Fruit fly (Drosophila melanogaster) whole organism, embryonic: ENCODE measurements around the gene CG14995.

Source experiments
- Aef1 ChIP-seq: fragments of 200-800 bp; sonication (Bioruptor generic); IDR thresholded peaks from 3 replicates; pipeline ENCODE4 v1.3.6; 2022; ENCODE audit warnings: missing biosample characterization, missing genetic modification characterization
- BEAF-32 ChIP-seq: fragments of 200-800 bp; sonication (Bioruptor generic); optimal IDR thresholded peaks from 3 replicates; lab custom pipeline; 2017; ENCODE audit warnings: missing biosample characterization, missing genetic modification characterization, mild to moderate bottlenecking, moderate library complexity, missing genetic modification reagents
- CG10366 ChIP-seq: fragments of 200-800 bp; sonication (Bioruptor generic); IDR thresholded peaks from 2 replicates; pipeline ENCODE4 v1.3.6; 2022; ENCODE audit warnings: missing biosample characterization, missing genetic modification characterization
- CG11695 ChIP-seq: fragments of 200-800 bp; sonication (Bioruptor generic); IDR thresholded peaks from 3 replicates; pipeline ENCODE4 v1.3.6; 2022; ENCODE audit warnings: missing biosample characterization, missing genetic modification characterization
- CG11723 ChIP-seq: fragments of 200-800 bp; sonication (Bioruptor generic); optimal IDR thresholded peaks from 2 replicates; lab custom pipeline; 2017; ENCODE audit warnings: missing biosample characterization, mild to moderate bottlenecking, missing genetic modification characterization
- CG12391 ChIP-seq: fragments of 200-800 bp; sonication (Bioruptor generic); optimal IDR thresholded peaks from 3 replicates; lab custom pipeline; 2018; ENCODE audit warnings: missing biosample characterization, mild to moderate bottlenecking, missing genetic modification characterization, moderate library complexity
- CG1832 ChIP-seq: fragments of 200-800 bp; sonication (Bioruptor generic); optimal IDR thresholded peaks from 2 replicates; lab custom pipeline; 2017; ENCODE audit warnings: missing biosample characterization, mild to moderate bottlenecking, missing genetic modification characterization, inconsistent platforms
- CG18764 ChIP-seq: fragments of 200-800 bp; sonication (Bioruptor generic); optimal IDR thresholded peaks from 3 replicates; lab custom pipeline; 2016; ENCODE audit warnings: missing biosample characterization, missing genetic modification characterization
- CG2889 ChIP-seq: fragments of 200-800 bp; sonication (Bioruptor generic); IDR thresholded peaks from 3 replicates; pipeline ENCODE4 v1.3.6; 2022; ENCODE audit warnings: missing biosample characterization, missing genetic modification characterization
- CG3726 ChIP-seq: fragments of 200-800 bp; sonication (Bioruptor generic); IDR thresholded peaks from 3 replicates; pipeline ENCODE4, ENCODE4 v1.3.6; 2022; ENCODE audit warnings: missing biosample characterization, missing genetic modification characterization
- CG4282 ChIP-seq: fragments of 200-800 bp; sonication (Bioruptor generic); optimal IDR thresholded peaks from 2 replicates; lab custom pipeline; 2016; ENCODE audit warnings: missing biosample characterization, missing genetic modification characterization
- CG4328 ChIP-seq: fragments of 200-800 bp; sonication (Bioruptor generic); optimal IDR thresholded peaks from 3 replicates; lab custom pipeline; 2017; ENCODE audit warnings: missing biosample characterization, missing genetic modification reagents, missing genetic modification characterization
- CG43689 ChIP-seq: fragments of 200-800 bp; sonication (Bioruptor generic); IDR thresholded peaks from 2 replicates; pipeline ENCODE4 v1.3.6; 2022; ENCODE audit warnings: missing biosample characterization, missing genetic modification characterization
- CG4404 ChIP-seq: fragments of 200-800 bp; sonication (Bioruptor generic); IDR thresholded peaks from 2 replicates; pipeline ENCODE4 v1.3.6; 2022; ENCODE audit warnings: missing biosample characterization, missing genetic modification characterization
- CG4424 ChIP-seq: fragments of 200-800 bp; sonication (Bioruptor generic); optimal IDR thresholded peaks from 3 replicates; lab custom pipeline; 2016; ENCODE audit warnings: missing biosample characterization, missing genetic modification characterization
- CG4854 ChIP-seq: fragments of 200-800 bp; sonication (Bioruptor generic); optimal IDR thresholded peaks from 2 replicates; lab custom pipeline; 2016; ENCODE audit warnings: missing biosample characterization, missing genetic modification characterization, inconsistent platforms
- CG6854 ChIP-seq: fragments of 200-800 bp; sonication (Bioruptor generic); optimal IDR thresholded peaks from 3 replicates; lab custom pipeline; 2017; ENCODE audit warnings: missing biosample characterization, mild to moderate bottlenecking, missing genetic modification characterization
- CG7786 ChIP-seq: fragments of 200-800 bp; sonication (Bioruptor generic); optimal IDR thresholded peaks from 2 replicates; lab custom pipeline; 2016; ENCODE audit warnings: missing biosample characterization, missing genetic modification characterization
- CG8478 ChIP-seq: fragments of >200 bp; optimal IDR thresholded peaks from 2 replicates; lab custom pipeline; 2018
- CG8944 ChIP-seq: fragments of 200-800 bp; sonication (Bioruptor generic); optimal IDR thresholded peaks from 3 replicates; lab custom pipeline; 2016; ENCODE audit warnings: missing biosample characterization, missing genetic modification characterization
- CG9932 ChIP-seq: fragments of 200-800 bp; sonication (Bioruptor generic); IDR thresholded peaks from 2 replicates; pipeline ENCODE4 v1.3.6; 2022; ENCODE audit warnings: missing biosample characterization, missing genetic modification characterization
- CHES-1-like ChIP-seq: fragments of 200-800 bp; sonication (Bioruptor generic); optimal IDR thresholded peaks from 2 replicates; lab custom pipeline; 2016; ENCODE audit warnings: missing biosample characterization, missing genetic modification characterization
- Camta ChIP-seq: fragments of 200-800 bp; sonication (Bioruptor generic); optimal IDR thresholded peaks from 2 replicates; lab custom pipeline; 2016; ENCODE audit warnings: missing biosample characterization, missing genetic modification characterization
- Drgx ChIP-seq: fragments of 200-800 bp; sonication (Bioruptor generic); IDR thresholded peaks from 2 replicates; pipeline ENCODE4 v1.3.6; 2022; ENCODE audit warnings: missing biosample characterization, missing genetic modification characterization
- Elba2 ChIP-seq: fragments of 200-800 bp; sonication (Bioruptor generic); optimal IDR thresholded peaks from 3 replicates; lab custom pipeline; 2016; ENCODE audit warnings: missing biosample characterization, missing genetic modification characterization
- GATAe ChIP-seq: fragments of 200-800 bp; sonication (Bioruptor generic); conservative IDR thresholded peaks from 2 replicates; pipeline ENCODE4 v1.3.6; 2022; ENCODE audit warnings: missing biosample characterization, missing genetic modification characterization
- Hey ChIP-seq: fragments of 200-800 bp; sonication (Bioruptor generic); optimal IDR thresholded peaks from 3 replicates; lab custom pipeline; 2018; ENCODE audit warnings: missing biosample characterization, mild to moderate bottlenecking, missing genetic modification characterization
- HmgZ ChIP-seq: fragments of 200-800 bp; sonication (Bioruptor generic); optimal IDR thresholded peaks from 2 replicates; lab custom pipeline; 2018; ENCODE audit warnings: missing biosample characterization, mild to moderate bottlenecking, missing genetic modification characterization
- NC2α ChIP-seq: fragments of 200-800 bp; sonication (Bioruptor generic); optimal IDR thresholded peaks from 2 replicates; lab custom pipeline; 2016; ENCODE audit warnings: missing biosample characterization, missing genetic modification characterization
- Ptx1 ChIP-seq: fragments of 200-800 bp; sonication (Bioruptor generic); IDR thresholded peaks from 2 replicates; pipeline ENCODE4 v1.3.6; 2022; ENCODE audit warnings: missing biosample characterization, missing genetic modification characterization
- Usf ChIP-seq: fragments of 200-800 bp; sonication (Bioruptor generic); optimal IDR thresholded peaks from 2 replicates; lab custom pipeline; 2017; ENCODE audit warnings: missing genotype, missing biosample characterization, missing genetic modification characterization
- ci ChIP-seq: fragments of 200-800 bp; sonication (Bioruptor generic); IDR thresholded peaks from 3 replicates; pipeline ENCODE4 v1.3.6; 2022; ENCODE audit warnings: missing biosample characterization, missing genetic modification characterization
- dati ChIP-seq: fragments of 200-800 bp; sonication (Bioruptor generic); IDR thresholded peaks from 2 replicates; pipeline ENCODE4 v1.3.6; 2022; ENCODE audit warnings: missing biosample characterization, missing genetic modification characterization
- dimm ChIP-seq: fragments of 200-800 bp; sonication (Bioruptor generic); IDR thresholded peaks from 2 replicates; pipeline ENCODE4 v1.3.6; 2022; ENCODE audit warnings: missing biosample characterization, missing genetic modification characterization
- fd102C ChIP-seq: fragments of 200-800 bp; sonication (Bioruptor generic); optimal IDR thresholded peaks from 2 replicates; lab custom pipeline; 2018; ENCODE audit warnings: missing biosample characterization, mild to moderate bottlenecking, missing genetic modification characterization, moderate library complexity
- gce ChIP-seq: fragments of 200-800 bp; sonication (Bioruptor generic); IDR thresholded peaks from 3 replicates; pipeline ENCODE4 v1.3.6; 2022; ENCODE audit warnings: missing biosample characterization, missing genetic modification characterization
- gcm ChIP-seq: fragments of 200-800 bp; sonication (Bioruptor generic); optimal IDR thresholded peaks from 2 replicates; lab custom pipeline; 2019; ENCODE audit warnings: missing biosample characterization, mild to moderate bottlenecking, missing genetic modification characterization, moderate library complexity
- gsb-n ChIP-seq: fragments of 200-800 bp; sonication (Bioruptor generic); optimal IDR thresholded peaks from 3 replicates; lab custom pipeline; 2018; ENCODE audit warnings: missing biosample characterization, mild to moderate bottlenecking, missing genetic modification characterization
- jigr1 ChIP-seq: fragments of 200-800 bp; sonication (Bioruptor generic); IDR thresholded peaks from 3 replicates; pipeline ENCODE4 v1.3.6; 2022; ENCODE audit warnings: missing biosample characterization, missing genetic modification characterization
- jing ChIP-seq: fragments of 200-800 bp; sonication (Bioruptor generic); optimal IDR thresholded peaks from 2 replicates; lab custom pipeline; 2018; ENCODE audit warnings: missing biosample characterization, mild to moderate bottlenecking, missing genetic modification characterization
- luna ChIP-seq: fragments of 200-800 bp; sonication (Bioruptor generic); optimal IDR thresholded peaks from 2 replicates; lab custom pipeline; 2016; ENCODE audit warnings: missing biosample characterization, missing genetic modification characterization
- mam ChIP-seq: fragments of 200-800 bp; sonication (Bioruptor generic); optimal IDR thresholded peaks from 3 replicates; lab custom pipeline; 2016; ENCODE audit warnings: missing biosample characterization, missing genetic modification characterization
- peb ChIP-seq: fragments of 200-800 bp; sonication (Bioruptor generic); IDR thresholded peaks from 2 replicates; pipeline ENCODE4 v1.3.6; 2022; ENCODE audit warnings: missing biosample characterization, missing genetic modification characterization
- phol ChIP-seq: fragments of 200-800 bp; sonication (Bioruptor generic); optimal IDR thresholded peaks from 3 replicates; lab custom pipeline; 2018; ENCODE audit warnings: missing biosample characterization, mild to moderate bottlenecking, missing genetic modification characterization, moderate library complexity
- scrt ChIP-seq: fragments of 200-800 bp; sonication (Bioruptor generic); optimal IDR thresholded peaks from 2 replicates; lab custom pipeline; 2018; ENCODE audit warnings: missing biosample characterization, mild to moderate bottlenecking, missing genetic modification characterization, moderate library complexity
- sim ChIP-seq: fragments of 200-800 bp; sonication (Bioruptor generic); IDR thresholded peaks from 2 replicates; pipeline ENCODE4 v1.3.6; 2022; ENCODE audit warnings: missing biosample characterization, missing genetic modification characterization
- sima ChIP-seq: fragments of 200-800 bp; sonication (Bioruptor generic); optimal IDR thresholded peaks from 2 replicates; lab custom pipeline; 2016; ENCODE audit warnings: missing biosample characterization, missing genetic modification characterization
- sqz ChIP-seq: fragments of 200-800 bp; sonication (Bioruptor generic); optimal IDR thresholded peaks from 3 replicates; lab custom pipeline; 2018; ENCODE audit warnings: missing biosample characterization, mild to moderate bottlenecking, missing genetic modification characterization
- sug ChIP-seq: fragments of 200-800 bp; optimal IDR thresholded peaks from 2 replicates; lab custom pipeline; 2019; ENCODE audit warnings: missing biosample characterization, mild to moderate bottlenecking, missing genetic modification characterization, moderate library complexity
- tio ChIP-seq: fragments of 200-800 bp; sonication (Bioruptor generic); optimal IDR thresholded peaks from 2 replicates; lab custom pipeline; 2017; ENCODE audit warnings: missing biosample characterization, missing genetic modification characterization, inconsistent platforms
- wdn ChIP-seq: fragments of 200-800 bp; sonication (Bioruptor generic); IDR thresholded peaks from 2 replicates; pipeline ENCODE4 v1.3.6; 2022; ENCODE audit warnings: missing biosample characterization, missing genetic modification characterization

CG14995 gene

DNA sequence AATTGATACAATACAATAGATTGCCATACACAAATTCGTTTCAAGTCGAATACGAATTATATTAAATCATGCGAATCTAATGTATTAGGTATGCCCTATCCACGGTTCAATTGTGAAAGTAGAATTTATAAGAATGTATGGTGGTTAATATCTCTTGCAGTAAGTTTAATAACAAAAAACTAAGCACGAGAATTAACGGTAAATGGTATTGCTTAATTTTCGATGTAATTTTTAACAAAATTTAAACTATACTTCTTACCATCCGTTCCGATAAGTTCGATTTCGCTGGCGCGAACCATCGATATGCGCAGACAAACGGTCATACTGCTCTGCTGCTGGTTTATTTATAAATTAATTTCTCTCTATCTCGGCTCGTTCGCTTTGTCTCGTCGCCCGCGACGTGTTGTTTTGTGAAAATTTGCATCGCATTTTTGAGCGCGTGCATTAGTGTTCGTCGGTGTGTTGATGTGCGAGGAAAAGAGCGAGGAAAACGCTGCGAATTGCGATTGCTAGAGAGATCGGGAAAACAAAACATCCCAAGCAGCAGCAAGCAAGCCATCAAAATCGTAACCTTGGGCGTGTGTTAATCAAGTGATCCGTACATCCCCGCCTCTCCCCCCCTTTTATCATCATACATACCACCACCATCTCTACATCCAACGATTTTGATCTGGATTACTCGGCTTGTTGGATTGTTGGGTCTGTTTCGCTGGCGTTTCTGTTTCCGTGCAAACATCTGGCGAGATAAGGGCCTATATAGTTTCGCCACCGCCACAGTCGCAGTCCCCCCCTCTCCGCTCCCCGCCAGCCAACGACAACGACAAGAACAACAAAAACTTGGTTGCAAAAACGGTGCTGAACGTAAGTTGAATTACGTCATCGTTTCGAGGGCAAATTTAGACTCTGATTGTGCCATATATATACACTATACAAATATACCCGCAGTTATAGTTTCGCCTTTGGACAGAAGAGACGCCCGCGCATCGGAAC lies 497 bp upstream of the CG14995 start, which contains the start of gene Fit1 (continued):
- TF ChIP-seq scrt = no peak
- no peak for TF ChIP-seq CG4328
- no peak for TF ChIP-seq jigr1
- no peak for TF ChIP-seq Hey (tag; lab: Kevin White, UChicago)
- TF ChIP-seq dimm (GFP tag; lab: Robert Waterston, UW) = no peak
- no peak for TF ChIP-seq peb (GFP tag; lab: Robert Waterston, UW)
- TF ChIP-seq CG11695 (GFP tag; lab: Robert Waterston, UW) = 0 out of 3 replicates have a peak, but pooled peaks have one; percentile 21
- no peak for TF ChIP-seq CG1832 (GFP tag; lab: Kevin White, UChicago)
- TF ChIP-seq Drgx (GFP tag; lab: Robert Waterston, UW) = no peak
- TF ChIP-seq wdn = no peak
- no peak for TF ChIP-seq CG6854 (GFP tag; lab: Kevin White, UChicago)
- TF ChIP-seq CG2889 (GFP tag; lab: Robert Waterston, UW) = no peak
- no peak for TF ChIP-seq NC2α (GFP tag; lab: Kevin White, UChicago)
- TF ChIP-seq luna (GFP tag; lab: Kevin White, UChicago) = no peak
- no peak for TF ChIP-seq dati (GFP tag; lab: Robert Waterston, UW)
- TF ChIP-seq CG10366 (GFP tag; lab: Robert Waterston, UW) = no peak
- TF ChIP-seq mam = no peak
- TF ChIP-seq fd102C (GFP tag; lab: Kevin White, UChicago) = no peak
- TF ChIP-seq Elba2 (GFP tag; lab: Kevin White, UChicago) = no peak
- TF ChIP-seq CG11723 (GFP tag; lab: Kevin White, UChicago) = no peak
- TF ChIP-seq gce (GFP tag; lab: Robert Waterston, UW) = no peak
- TF ChIP-seq CHES-1-like = no peak
- TF ChIP-seq CG43689 (GFP tag; lab: Robert Waterston, UW) = no peak
- TF ChIP-seq sug (tag; lab: Kevin White, UChicago) = peak; percentile 82
- TF ChIP-seq gsb-n (tag; lab: Kevin White, UChicago) = no peak
- no peak for TF ChIP-seq CG8478 (lab: Kevin White, UChicago)
- no peak for TF ChIP-seq sqz
- no peak for TF ChIP-seq CG18764 (GFP tag; lab: Kevin White, UChicago)
- no peak for TF ChIP-seq CG3726
- no peak for TF ChIP-seq HmgZ
- TF ChIP-seq CG4424 (GFP tag; lab: Kevin White, UChicago) = no peak
- TF ChIP-seq Aef1 (GFP tag; lab: Robert Waterston, UW) = peak; percentile 58
- peak; percentile 66 for TF ChIP-seq BEAF-32 (GFP tag; lab: Kevin White, UChicago)
- TF ChIP-seq CG8944 = no peak
- TF ChIP-seq CG4282 (GFP tag; lab: Kevin White, UChicago) = no peak
- TF ChIP-seq CG9932 (GFP tag; lab: Robert Waterston, UW) = no peak
- TF ChIP-seq Camta (GFP tag; lab: Kevin White, UChicago) = no peak
- TF ChIP-seq sima (GFP tag; lab: Kevin White, UChicago) = no peak
- no peak for TF ChIP-seq jing
- TF ChIP-seq Usf (GFP tag; lab: Kevin White, UChicago) = no peak
- TF ChIP-seq CG4404 (GFP tag; lab: Robert Waterston, UW) = no peak
- TF ChIP-seq CG4854 = no peak
- no peak for TF ChIP-seq Ptx1 (GFP tag; lab: Robert Waterston, UW)
- TF ChIP-seq ci (GFP tag; lab: Robert Waterston, UW) = no peak
- no peak for TF ChIP-seq phol (tag; lab: Kevin White, UChicago)
- no peak for TF ChIP-seq CG12391
- no peak for TF ChIP-seq sim (GFP tag; lab: Robert Waterston, UW)
- TF ChIP-seq CG7786 (GFP tag; lab: Kevin White, UChicago) = no peak
- TF ChIP-seq tio = no peak
- TF ChIP-seq GATAe (GFP tag; lab: Robert Waterston, UW) = no peak
- TF ChIP-seq gcm (GFP tag; lab: Kevin White, UChicago) = no peak
